Fruit fly (Drosophila melanogaster): ENCODE measurements around the gene Sfp33A4.

Sfp33A4 gene

DNA sequence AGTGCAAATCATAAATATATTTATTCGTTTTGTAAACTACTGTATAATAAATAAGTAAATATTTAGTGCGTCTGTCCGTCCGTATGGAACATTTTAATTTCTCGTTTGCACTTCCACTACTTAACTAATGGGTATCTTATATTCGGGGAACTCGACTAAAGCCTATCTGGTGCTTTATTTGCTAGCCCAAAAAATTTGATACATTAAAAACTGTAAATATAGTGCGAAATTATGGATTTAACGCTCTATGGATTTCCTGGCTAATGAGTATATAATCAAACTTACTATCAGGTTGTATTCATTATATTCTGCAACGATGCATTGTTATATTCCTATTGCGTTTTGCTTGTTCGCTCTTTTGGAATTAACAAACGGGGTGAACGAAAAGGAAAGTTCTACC lies at the start of gene Sfp33A4:
Gene Sfp33A4, plus strand, starts transcription at position 301 of the 400 bp plus-strand sequence.
- TF ChIP-seq tai (GFP tag; optimal IDR thresholded peaks at IDR 0.05) = no peak
- TF ChIP-seq HLH106 (tag; optimal IDR thresholded peaks at IDR 0.05) = no peak
- no peak for TF ChIP-seq Jra (GFP tag; optimal IDR thresholded peaks at IDR 0.05)
- TF ChIP-seq GATAd (GFP tag; optimal IDR thresholded peaks at IDR 0.05) = no peak
- no peak for TF ChIP-seq rgr (GFP tag; optimal IDR thresholded peaks at IDR 0.05)
- no peak for TF ChIP-seq Dfd (GFP tag; optimal IDR thresholded peaks at IDR 0.05)
- TF ChIP-seq br (GFP tag; optimal IDR thresholded peaks at IDR 0.05) = no peak
- no peak for TF ChIP-seq Rel (GFP tag; optimal IDR thresholded peaks at IDR 0.05)
- no peak for TF ChIP-seq Rel (tag; optimal IDR thresholded peaks at IDR 0.05)
- TF ChIP-seq Dif (GFP tag; optimal IDR thresholded peaks at IDR 0.05; ENCODE audit: partially characterized antibody) = no peak
- no peak for TF ChIP-seq lola (GFP tag; optimal IDR thresholded peaks at IDR 0.05)
- TF ChIP-seq Hnf4 (GFP tag; optimal IDR thresholded peaks at IDR 0.05) = no peak
- no peak for TF ChIP-seq dl (GFP tag; optimal IDR thresholded peaks at IDR 0.05; ENCODE audit: insufficient read depth in 1 of 2, partially characterized antibody in 2 of 2)
- TF ChIP-seq CG9705 (GFP tag; optimal IDR thresholded peaks at IDR 0.05) = no peak
- no peak for TF ChIP-seq fru (GFP tag; optimal IDR thresholded peaks at IDR 0.05)

DNA sequence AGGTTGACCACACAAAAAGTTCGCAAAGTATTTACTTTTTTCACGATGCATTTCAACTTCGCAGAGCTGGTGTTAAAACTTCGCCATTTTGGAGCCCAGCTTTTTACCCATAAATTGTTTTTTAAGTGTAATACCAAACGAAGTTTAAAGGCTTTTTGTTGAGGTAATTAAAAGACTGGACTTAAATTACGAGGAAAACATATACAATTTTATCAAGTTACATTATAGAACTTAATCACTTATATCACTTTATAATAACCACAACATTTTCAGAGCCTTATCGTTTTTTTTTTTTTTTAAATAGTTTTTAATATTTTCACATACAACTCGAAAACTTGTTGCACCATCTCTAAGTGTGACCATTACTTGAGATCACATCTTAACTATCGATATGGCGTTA lies 49.0 kb upstream of the Sfp33A4 start, which contains the start of gene CG14931:
Gene CG14931, plus strand, starts transcription at position 301 of the 400 bp plus-strand sequence.
- TF ChIP-seq CG9705 (GFP tag; optimal IDR thresholded peaks at IDR 0.05) (no peak), sage (GFP tag; optimal IDR thresholded peaks at IDR 0.05) (no peak), Rel (GFP tag; optimal IDR thresholded peaks at IDR 0.05) (no peak), Rel (tag; optimal IDR thresholded peaks at IDR 0.05) (no peak), woc (GFP tag; optimal IDR thresholded peaks at IDR 0.05) (no peak), Hr78 (GFP tag; optimal IDR thresholded peaks at IDR 0.05) (no peak), HLH106 (tag; optimal IDR thresholded peaks at IDR 0.05) (no peak), fru (GFP tag; optimal IDR thresholded peaks at IDR 0.05) (no peak), OdsH (GFP tag; optimal IDR thresholded peaks at IDR 0.05) (no peak), Hnf4 (GFP tag; optimal IDR thresholded peaks at IDR 0.05) (no peak), brk (GFP tag; optimal IDR thresholded peaks at IDR 0.05) (no peak), CrebA (GFP tag; optimal IDR thresholded peaks at IDR 0.05; ENCODE audit: borderline replicate concordance) (no peak), pan (optimal IDR thresholded peaks at IDR 0.05) (no peak), dmrt93B (GFP tag; optimal IDR thresholded peaks at IDR 0.05) (no peak), usp (GFP tag; optimal IDR thresholded peaks at IDR 0.05) (no peak), Mio (GFP tag; optimal IDR thresholded peaks at IDR 0.05) (no peak), GATAd (GFP tag; optimal IDR thresholded peaks at IDR 0.05) (no peak)

DNA sequence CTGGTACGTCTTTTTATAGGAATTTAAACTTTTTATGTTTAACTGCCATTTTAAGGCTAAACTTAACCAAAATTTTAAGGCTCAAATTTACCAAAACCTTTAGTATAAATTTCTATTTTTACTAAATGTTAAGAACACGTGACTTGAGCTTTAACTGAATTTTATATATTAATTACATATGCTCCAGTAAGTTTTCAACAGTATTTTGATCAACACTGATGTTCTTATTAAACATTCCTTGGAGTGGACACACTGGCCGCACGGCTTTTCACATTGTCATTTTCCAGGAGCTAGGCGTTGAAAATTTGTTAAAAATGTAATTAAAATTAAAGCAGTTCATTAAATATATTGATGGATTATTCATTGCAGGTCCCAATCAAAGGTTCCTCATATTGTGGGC lies 47.4 kb upstream of the Sfp33A4 start, which contains the start of gene CG14932:
Gene CG14932, plus strand, starts transcription at position 230 of the 400 bp plus-strand sequence.
- TF ChIP-seq rgr (GFP tag; optimal IDR thresholded peaks at IDR 0.05) = no peak
- no peak for TF ChIP-seq GATAd (GFP tag; optimal IDR thresholded peaks at IDR 0.05)
- no peak for TF ChIP-seq sv (GFP tag; optimal IDR thresholded peaks at IDR 0.05)
- no peak for TF ChIP-seq HLH106 (tag; optimal IDR thresholded peaks at IDR 0.05)
- TF ChIP-seq woc (GFP tag; optimal IDR thresholded peaks at IDR 0.05) = no peak
- no peak for TF ChIP-seq psq (GFP tag; optimal IDR thresholded peaks at IDR 0.05)
- no peak for TF ChIP-seq h (GFP tag; optimal IDR thresholded peaks at IDR 0.05)
- no peak for TF ChIP-seq Hr83 (GFP tag; optimal IDR thresholded peaks at IDR 0.05; ENCODE audit: poor library complexity, severe bottlenecking)
- TF ChIP-seq foxo (GFP tag; optimal IDR thresholded peaks at IDR 0.05) = no peak
- TF ChIP-seq Abd-B (GFP tag; optimal IDR thresholded peaks at IDR 0.05) = no peak
- no peak for TF ChIP-seq CG9705 (GFP tag; optimal IDR thresholded peaks at IDR 0.05)
- TF ChIP-seq OdsH (GFP tag; optimal IDR thresholded peaks at IDR 0.05) = no peak
- TF ChIP-seq ey (GFP tag; optimal IDR thresholded peaks at IDR 0.05) = no peak

DNA sequence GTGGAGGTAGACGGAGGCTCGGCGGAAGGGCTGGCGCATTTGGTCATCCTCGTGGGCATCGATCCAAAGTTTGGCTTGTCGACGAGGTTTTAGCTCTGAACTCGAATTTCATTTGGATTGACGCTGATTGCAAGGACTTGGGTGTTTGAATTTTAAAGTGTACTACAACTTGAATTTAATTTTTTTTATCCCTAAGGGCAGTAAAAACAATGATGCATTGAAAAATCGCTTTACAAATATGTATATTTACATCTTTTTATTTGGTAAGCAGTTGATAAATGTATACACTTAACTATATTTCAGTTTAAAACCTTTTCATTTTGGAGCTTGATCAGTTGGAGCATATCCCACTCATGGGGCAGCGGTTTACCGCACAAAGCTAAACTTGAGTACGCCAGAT lies 44.8 kb upstream of the Sfp33A4 start, which contains the start of gene Tsp33B:
Gene Tsp33B, minus strand, starts transcription at position 101 of the 400 bp plus-strand sequence.
- TF ChIP-seq dsf (GFP tag; optimal IDR thresholded peaks at IDR 0.05; ENCODE audit: borderline replicate concordance) = no peak
- TF ChIP-seq jim (GFP tag; optimal IDR thresholded peaks at IDR 0.05) = no peak
- TF ChIP-seq Hnf4 (GFP tag; optimal IDR thresholded peaks at IDR 0.05) = no peak
- no peak for TF ChIP-seq dmrt93B (GFP tag; optimal IDR thresholded peaks at IDR 0.05)

Data from whole organism, wandering third instar larva.